Worm (Caenorhabditis elegans): ENCODE data around the gene nspb-1.

The nspb-1 gene

DNA sequence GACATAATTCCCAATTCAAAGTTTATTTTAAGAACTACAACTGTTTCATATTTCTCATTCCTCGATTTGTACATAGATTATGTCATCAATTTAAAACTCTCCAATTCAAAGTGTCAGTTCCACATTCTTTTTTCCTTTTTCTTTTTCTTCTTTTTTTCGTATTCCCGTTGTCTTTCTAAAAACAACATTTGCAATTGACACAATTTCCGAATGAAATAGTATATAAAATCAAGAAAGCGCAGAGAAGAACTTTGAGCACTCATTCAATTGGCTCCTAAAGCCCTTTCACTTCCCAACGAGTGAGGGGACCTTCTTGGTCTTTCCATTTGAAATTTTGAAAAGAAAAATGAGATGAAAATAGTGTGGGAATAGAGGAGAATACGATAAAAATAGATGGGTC, 43.5 kb downstream of the nspb-1 start:
- TF ChIP-seq F37D6.2 (tag; optimal IDR thresholded peaks at IDR 0.05) (no peak), R02D3.7 (tag; optimal IDR thresholded peaks at IDR 0.05) (no peak), F10B5.3 (tag; optimal IDR thresholded peaks at IDR 0.05) (no peak), fkh-10 (GFP tag; optimal IDR thresholded peaks at IDR 0.05) (peak; percentile 25), set-16 (GFP tag; IDR thresholded peaks at IDR 0.05) (no peak), hif-1 (tag; optimal IDR thresholded peaks at IDR 0.05) (no peak), nhr-48 (tag; optimal IDR thresholded peaks at IDR 0.05) (no peak), unc-62 (GFP tag; optimal IDR thresholded peaks at IDR 0.05 in 1 of 2) (no peak), unc-62 (tag; optimal IDR thresholded peaks at IDR 0.05) (no peak), mes-2 (tag; optimal IDR thresholded peaks at IDR 0.05; ENCODE audit: poor library complexity, severe bottlenecking) (no peak)

- TF ChIP-seq madf-9 (GFP tag; conservative IDR thresholded peaks at IDR 0.05) = no peak
- TF ChIP-seq lsy-2 (tag; optimal IDR thresholded peaks at IDR 0.05) = peak in 1 of 2 experiments; percentile 23
These were observed 47.9 kb downstream of the nspb-1 start for ce11 chrIV:6542962-6543361.

ce11 chrIV:6541435-6541834, 49.5 kb downstream of the nspb-1 start, which contains the start of gene C01G5.25:
C01G5.25 (plus strand) TSS chrIV:6541684.
- TF ChIP-seq lir-3 (tag; optimal IDR thresholded peaks at IDR 0.05) (no peak), F37D6.2 (tag; optimal IDR thresholded peaks at IDR 0.05) (no peak), daf-16 (GFP tag; optimal IDR thresholded peaks at IDR 0.05) (no peak), daf-16 (tag; optimal IDR thresholded peaks at IDR 0.05) (no peak), fkh-10 (GFP tag; optimal IDR thresholded peaks at IDR 0.05) (peak; percentile 38), egl-27 (tag; optimal IDR thresholded peaks at IDR 0.05) (no peak), nhr-11 (tag; optimal IDR thresholded peaks at IDR 0.05) (no peak)

All from whole organism, L4 larva.